Worm (Caenorhabditis elegans): ENCODE data around the gene cutl-27.

cutl-27 gene

ce11 chrIV:11899358-11899757 lies 21.0 kb downstream of the cutl-27 start, which contains the start of gene nhr-43:
TSS of gene nhr-43 (plus strand) at chrIV:11899590.
- TF ChIP-seq aha-1 (tag) (peak; percentile 8), tra-1 (GFP tag; IDR thresholded peaks at IDR 0.05) (0 out of 2 replicates have a peak, but pooled peaks have one; percentile 10), nhr-48 (tag; optimal IDR thresholded peaks at IDR 0.05) (peak; percentile 68), nhr-237 (tag; optimal IDR thresholded peaks at IDR 0.05) (no peak), hlh-11 (tag; optimal IDR thresholded peaks at IDR 0.05) (peak; percentile 52), nhr-76 (tag; optimal IDR thresholded peaks at IDR 0.05) (no peak), lsy-2 (tag; optimal IDR thresholded peaks at IDR 0.05) (peak in 1 of 2 experiments; percentile 42), nhr-28 (tag; optimal IDR thresholded peaks at IDR 0.05) (peak; percentile 42), nhr-10 (tag; optimal IDR thresholded peaks at IDR 0.05) (peak; percentile 33), mdt-29 (GFP tag; IDR thresholded peaks at IDR 0.05) (no peak)

ce11 chrIV:11900399-11900798 lies 22.1 kb downstream of the cutl-27 start:
- no peak for TF ChIP-seq daf-8 (GFP tag; IDR thresholded peaks at IDR 0.05)
- TF ChIP-seq unc-62 (GFP tag; optimal IDR thresholded peaks at IDR 0.05 in 1 of 2) = peak in 1 of 2 experiments; percentile 90
- no peak for TF ChIP-seq unc-62 (tag; optimal IDR thresholded peaks at IDR 0.05)
- TF ChIP-seq pqm-1 (tag; optimal IDR thresholded peaks at IDR 0.05) = no peak
- no peak for TF ChIP-seq tra-1 (GFP tag; IDR thresholded peaks at IDR 0.05)
- TF ChIP-seq F37D6.2 (tag; optimal IDR thresholded peaks at IDR 0.05) = no peak
- TF ChIP-seq nhr-77 (tag; optimal IDR thresholded peaks at IDR 0.05) = no peak
- no peak for TF ChIP-seq snpc-4 (tag; optimal IDR thresholded peaks at IDR 0.05)

DNA sequence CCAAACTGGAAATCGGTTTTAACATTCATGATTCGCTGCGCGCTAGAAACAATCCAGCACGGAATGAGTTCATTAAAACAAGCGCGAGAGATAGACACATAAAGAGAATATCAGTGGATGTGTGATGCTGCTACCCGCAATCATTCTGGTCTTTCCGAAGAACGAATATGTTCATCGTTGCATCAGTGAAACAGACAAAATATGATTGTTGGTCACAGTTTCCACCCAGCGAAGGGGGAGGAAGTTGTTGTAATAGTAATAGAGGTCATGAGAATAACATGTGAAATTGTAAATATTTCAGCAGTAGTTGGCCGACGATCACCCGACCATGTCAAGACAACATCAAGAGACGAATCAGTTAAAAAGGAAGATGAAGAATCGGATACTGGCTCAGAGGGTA lies 22.9 kb downstream of the cutl-27 start:
- TF ChIP-seq zip-11 (GFP tag; IDR thresholded peaks at IDR 0.05) (no peak), spr-1 (tag; optimal IDR thresholded peaks at IDR 0.05) (no peak), F37D6.2 (tag; optimal IDR thresholded peaks at IDR 0.05) (no peak), lin-38 (GFP tag; IDR thresholded peaks at IDR 0.05) (no peak), ceh-28 (tag; optimal IDR thresholded peaks at IDR 0.05) (no peak), nhr-25 (tag; optimal IDR thresholded peaks at IDR 0.05; ENCODE audit: borderline replicate concordance, insufficient read depth) (peak; percentile 66), lin-15B (tag; optimal IDR thresholded peaks at IDR 0.05) (no peak), F49E8.2 (tag; optimal IDR thresholded peaks at IDR 0.05; ENCODE audit: borderline replicate concordance) (no peak), egl-27 (tag; optimal IDR thresholded peaks at IDR 0.05) (no peak), mep-1 (tag; optimal IDR thresholded peaks at IDR 0.05) (peak; percentile 9), Y48G9A.11 (GFP tag; IDR thresholded peaks at IDR 0.05) (no peak), dmd-6 (GFP tag; IDR thresholded peaks at IDR 0.05) (peak; percentile 49; the same call in 1 of the 2 replicates), dmd-9 (GFP tag; IDR thresholded peaks at IDR 0.05) (no peak), zfp-3 (GFP tag; conservative IDR thresholded peaks at IDR 0.05) (no peak), jun-1 (tag; optimal IDR thresholded peaks at IDR 0.05) (no peak), hmg-1.1 (GFP tag; IDR thresholded peaks at IDR 0.05) (no peak), egl-43 (GFP tag; IDR thresholded peaks at IDR 0.05) (no peak), mes-2 (tag; optimal IDR thresholded peaks at IDR 0.05; ENCODE audit: poor library complexity, severe bottlenecking) (no peak), madf-9 (GFP tag; conservative IDR thresholded peaks at IDR 0.05) (no peak), aly-2 (tag; optimal IDR thresholded peaks at IDR 0.05) (no peak), dpl-1 (GFP tag; optimal IDR thresholded peaks at IDR 0.05) (no peak), nhr-77 (tag; optimal IDR thresholded peaks at IDR 0.05) (no peak), nhr-28 (tag; optimal IDR thresholded peaks at IDR 0.05) (peak; percentile 48), lin-39 (tag; optimal IDR thresholded peaks at IDR 0.05) (no peak), ztf-11 (tag; optimal IDR thresholded peaks at IDR 0.05) (no peak), ceh-82 (tag; optimal IDR thresholded peaks at IDR 0.05) (no peak), lin-29 (GFP tag; IDR thresholded peaks at IDR 0.05) (no peak), F26F4.8 (GFP tag; conservative IDR thresholded peaks at IDR 0.05) (no peak), ceh-62 (tag; optimal IDR thresholded peaks at IDR 0.05) (no peak), vab-7 (GFP tag; IDR thresholded peaks at IDR 0.05) (no peak), tag-97 (GFP tag; IDR thresholded peaks at IDR 0.05) (no peak), Y105C5A.15 (GFP tag; IDR thresholded peaks at IDR 0.05) (no peak), madf-5 (GFP tag; IDR thresholded peaks at IDR 0.05) (no peak), skn-1 (tag; optimal IDR thresholded peaks at IDR 0.05) (no peak), tra-1 (GFP tag; IDR thresholded peaks at IDR 0.05) (no peak), set-16 (GFP tag; IDR thresholded peaks at IDR 0.05) (no peak), ceh-20 (GFP tag; IDR thresholded peaks at IDR 0.05) (no peak)
